Worm (Caenorhabditis elegans): ENCODE measurements around the gene irk-2.
A peak's percentile ranks its signal among the peaks of the same experiment; 100 is the strongest.

Gene irk-2

DNA sequence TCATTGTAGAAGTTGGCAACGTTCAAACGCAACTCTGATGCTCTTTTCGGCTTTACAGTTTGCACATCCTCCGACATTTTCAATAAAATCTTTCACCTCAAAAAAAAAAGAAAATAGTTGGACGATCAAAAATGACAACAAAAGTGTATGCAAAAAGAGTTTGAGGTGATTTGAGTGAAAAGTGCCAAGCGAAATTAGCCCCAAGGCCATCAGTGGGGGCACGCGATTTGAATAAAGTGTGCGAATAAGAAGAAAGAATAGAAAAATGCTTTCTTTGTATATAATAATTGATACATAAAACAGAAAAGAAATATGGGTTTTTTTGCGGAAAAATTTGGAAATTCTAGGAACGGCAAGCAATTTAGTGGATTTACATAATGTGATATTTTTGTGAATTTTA lies 48.2 kb downstream of the irk-2 start, which contains the start of gene T19D7.5:
T19D7.5 (minus strand) TSS at position 101 of the 400 bp plus-strand sequence.
- TF ChIP-seq ztf-11 (tag; optimal IDR thresholded peaks at IDR 0.05) = no peak
- no peak for TF ChIP-seq nhr-12 (tag; optimal IDR thresholded peaks at IDR 0.05)
- TF ChIP-seq ZK546.5 (tag; optimal IDR thresholded peaks at IDR 0.05) = no peak

DNA sequence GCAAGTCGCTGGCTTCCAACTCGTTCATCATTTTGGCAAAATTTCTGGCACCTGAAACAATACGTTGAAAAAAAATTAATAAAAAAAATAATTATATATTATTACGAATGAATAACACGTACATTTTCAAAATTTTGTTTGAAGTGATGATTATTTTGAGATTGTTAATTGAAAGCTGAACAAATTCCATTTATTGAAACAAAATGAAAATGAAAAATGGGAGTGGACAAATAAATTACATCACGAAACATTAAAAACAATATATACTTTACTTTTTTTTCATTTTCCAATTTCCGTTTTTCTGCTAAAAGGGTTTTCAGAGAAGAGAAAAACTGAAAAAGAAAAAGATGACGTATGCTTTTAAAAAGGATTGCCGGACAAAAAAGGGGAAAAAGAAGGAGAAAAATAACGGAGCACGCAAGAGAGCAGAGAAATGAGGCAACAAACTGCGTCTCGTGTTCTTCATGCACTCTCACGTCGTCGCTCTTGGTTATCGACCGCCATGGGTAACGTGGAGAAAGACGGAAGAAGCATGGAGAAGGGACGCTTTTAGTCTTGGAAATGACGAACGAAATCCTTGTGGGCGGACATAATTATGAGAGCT lies 52.5 kb downstream of the irk-2 start, which contains the start of gene rund-1:
rund-1 (minus strand) TSS at position 51 of the 604 bp plus-strand sequence.
- peak; percentile 7 for TF ChIP-seq mab-5 (tag; optimal IDR thresholded peaks at IDR 0.05)
- peak; percentile 81 for TF ChIP-seq unc-55 (GFP tag; optimal IDR thresholded peaks at IDR 0.05)
- TF ChIP-seq nhr-11 (tag; optimal IDR thresholded peaks at IDR 0.05) = no peak
- TF ChIP-seq Y55F3AM.14 (GFP tag; optimal IDR thresholded peaks at IDR 0.05) = peak; percentile 44
- TF ChIP-seq C34F6.9 (tag; optimal IDR thresholded peaks at IDR 0.05) = peak; percentile 86
- no peak for TF ChIP-seq ztf-1 (GFP tag; conservative IDR thresholded peaks at IDR 0.05)
- no peak for TF ChIP-seq ceh-16 (tag; optimal IDR thresholded peaks at IDR 0.05)
- TF ChIP-seq alr-1 (tag; optimal IDR thresholded peaks at IDR 0.05) = no peak
- peak; percentile 72 for TF ChIP-seq lin-11 (tag; optimal IDR thresholded peaks at IDR 0.05)
- peak; percentile 39 for TF ChIP-seq zag-1 (tag; optimal IDR thresholded peaks at IDR 0.05)
- peak in 1 of 2 experiments; percentile 68 for TF ChIP-seq mdl-1 (tag; optimal IDR thresholded peaks at IDR 0.05)
- TF ChIP-seq nhr-10 (tag; optimal IDR thresholded peaks at IDR 0.05) = no peak
- TF ChIP-seq crh-2 (tag; optimal IDR thresholded peaks at IDR 0.05) = peak; percentile 76
- TF ChIP-seq nhr-12 (tag; optimal IDR thresholded peaks at IDR 0.05) = no peak
- peak; percentile 66 for TF ChIP-seq nhr-129 (tag; optimal IDR thresholded peaks at IDR 0.05)
- TF ChIP-seq lin-13 (GFP tag; optimal IDR thresholded peaks at IDR 0.05) = peak; percentile 56
- TF ChIP-seq nhr-21 (tag; optimal IDR thresholded peaks at IDR 0.05) = peak; percentile 47
- peak; percentile 50 for TF ChIP-seq sma-9 (GFP tag; optimal IDR thresholded peaks at IDR 0.05)
- no peak for TF ChIP-seq sma-9 (tag; optimal IDR thresholded peaks at IDR 0.05)
- no peak for TF ChIP-seq ceh-82 (tag; optimal IDR thresholded peaks at IDR 0.05)
- peak; percentile 24 for TF ChIP-seq F13H6.1 (tag; optimal IDR thresholded peaks at IDR 0.05)
- peak; percentile 29 for TF ChIP-seq ztf-4 (tag; optimal IDR thresholded peaks at IDR 0.05)
- TF ChIP-seq peb-1 (tag; optimal IDR thresholded peaks at IDR 0.05) = no peak
- peak in 1 of 2 experiments; percentile 69 for TF ChIP-seq lsy-2 (tag; optimal IDR thresholded peaks at IDR 0.05)
- peak; percentile 57 for TF ChIP-seq fos-1 (tag; optimal IDR thresholded peaks at IDR 0.05)
- peak; percentile 14 for TF ChIP-seq nhr-6 (tag; optimal IDR thresholded peaks at IDR 0.05)
- no peak for TF ChIP-seq nhr-23 (tag; optimal IDR thresholded peaks at IDR 0.05)
- no peak for TF ChIP-seq dmd-4 (tag; optimal IDR thresholded peaks at IDR 0.05)
- TF ChIP-seq egl-27 (tag; optimal IDR thresholded peaks at IDR 0.05) = peak; percentile 47
- peak; percentile 79 for TF ChIP-seq snpc-4 (tag; optimal IDR thresholded peaks at IDR 0.05)
- TF ChIP-seq sem-4 (tag; optimal IDR thresholded peaks at IDR 0.05) = no peak

DNA sequence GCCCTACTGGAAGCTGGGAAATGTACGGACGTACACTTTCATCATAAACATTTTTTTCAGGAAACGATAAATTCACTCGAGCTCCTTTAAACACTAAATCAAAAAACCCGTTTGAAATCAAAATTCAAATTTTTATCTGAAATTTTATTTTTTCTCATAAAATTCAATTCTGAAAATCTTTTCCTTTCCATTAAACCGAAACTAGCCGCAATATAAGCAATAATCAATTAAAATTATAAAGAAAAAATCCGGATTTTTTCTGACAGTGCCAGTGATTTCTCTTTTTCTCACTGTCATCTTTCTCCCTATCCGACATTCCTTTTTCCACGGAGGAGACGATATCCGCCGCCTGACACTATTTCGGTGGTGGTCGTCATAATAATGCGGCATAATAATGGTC lies 58.4 kb downstream of the irk-2 start, which contains the start of gene lpr-7:
lpr-7 (plus strand) TSS at position 301 of the 400 bp plus-strand sequence.
- no peak for TF ChIP-seq elt-1 (tag; optimal IDR thresholded peaks at IDR 0.05)
- TF ChIP-seq blmp-1 (tag; optimal IDR thresholded peaks at IDR 0.05; ENCODE audit: insufficient read depth) = no peak
- TF ChIP-seq nhr-10 (tag; optimal IDR thresholded peaks at IDR 0.05) = no peak
- no peak for TF ChIP-seq alr-1 (tag; optimal IDR thresholded peaks at IDR 0.05)
- TF ChIP-seq nhr-23 (tag; optimal IDR thresholded peaks at IDR 0.05) = no peak
- no peak for TF ChIP-seq ztf-1 (GFP tag; conservative IDR thresholded peaks at IDR 0.05)
- no peak for TF ChIP-seq ztf-4 (tag; optimal IDR thresholded peaks at IDR 0.05)
- TF ChIP-seq sma-9 (GFP tag; optimal IDR thresholded peaks at IDR 0.05) = no peak
- TF ChIP-seq sma-9 (tag; optimal IDR thresholded peaks at IDR 0.05) = no peak
- TF ChIP-seq nhr-21 (tag; optimal IDR thresholded peaks at IDR 0.05) = no peak
- no peak for TF ChIP-seq ZK546.5 (tag; optimal IDR thresholded peaks at IDR 0.05)
- no peak for TF ChIP-seq mbf-1 (tag; optimal IDR thresholded peaks at IDR 0.05)
- no peak for TF ChIP-seq Y55F3AM.14 (GFP tag; optimal IDR thresholded peaks at IDR 0.05)
- no peak for TF ChIP-seq skn-1 (tag; optimal IDR thresholded peaks at IDR 0.05)
- TF ChIP-seq C34F6.9 (tag; optimal IDR thresholded peaks at IDR 0.05) = no peak
- no peak for TF ChIP-seq zag-1 (tag; optimal IDR thresholded peaks at IDR 0.05)
- TF ChIP-seq mab-5 (tag; optimal IDR thresholded peaks at IDR 0.05) = no peak

DNA sequence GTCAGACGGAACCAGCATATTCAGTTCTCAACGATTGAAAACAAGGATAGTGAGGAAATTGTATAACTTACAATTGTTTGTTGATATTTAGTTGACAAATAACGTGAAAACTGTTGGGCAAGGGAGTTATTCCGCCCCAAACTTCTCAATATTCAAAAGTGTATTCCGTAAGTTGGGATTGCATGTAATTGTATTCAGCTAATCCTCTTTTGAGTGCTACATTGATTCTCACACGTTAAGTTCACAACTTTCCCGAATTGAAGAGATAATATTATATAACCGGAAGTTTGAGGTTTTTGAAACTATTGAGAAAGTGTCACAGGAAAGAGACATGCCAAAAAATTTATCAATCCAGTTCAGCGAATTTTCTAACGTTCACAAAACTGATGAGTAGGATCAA lies 59.5 kb downstream of the irk-2 start, which contains the start of gene ifc-2:
ifc-2 (minus strand) TSS at position 101 of the 400 bp plus-strand sequence.
- TF ChIP-seq ztf-4 (tag; optimal IDR thresholded peaks at IDR 0.05) (no peak), mab-5 (tag; optimal IDR thresholded peaks at IDR 0.05) (no peak), ama-1 (optimal IDR thresholded peaks at IDR 0.05) (no peak), blmp-1 (tag; optimal IDR thresholded peaks at IDR 0.05; ENCODE audit: insufficient read depth) (no peak), nhr-237 (tag; optimal IDR thresholded peaks at IDR 0.05) (no peak), peb-1 (tag; optimal IDR thresholded peaks at IDR 0.05) (no peak), snpc-4 (tag; optimal IDR thresholded peaks at IDR 0.05) (no peak), skn-1 (tag; optimal IDR thresholded peaks at IDR 0.05) (no peak), ztf-1 (GFP tag; conservative IDR thresholded peaks at IDR 0.05) (no peak), R02D3.7 (tag; optimal IDR thresholded peaks at IDR 0.05) (no peak), elt-3 (tag; optimal IDR thresholded peaks at IDR 0.05) (no peak), Y55F3AM.14 (GFP tag; optimal IDR thresholded peaks at IDR 0.05) (no peak), fos-1 (tag; optimal IDR thresholded peaks at IDR 0.05) (no peak), aly-2 (tag; optimal IDR thresholded peaks at IDR 0.05) (no peak), nhr-77 (tag; optimal IDR thresholded peaks at IDR 0.05) (no peak), mbf-1 (tag; optimal IDR thresholded peaks at IDR 0.05) (no peak)
